Worm (Caenorhabditis elegans): Measurements from ENCODE around the gene sma-1.

The sma-1 gene

DNA sequence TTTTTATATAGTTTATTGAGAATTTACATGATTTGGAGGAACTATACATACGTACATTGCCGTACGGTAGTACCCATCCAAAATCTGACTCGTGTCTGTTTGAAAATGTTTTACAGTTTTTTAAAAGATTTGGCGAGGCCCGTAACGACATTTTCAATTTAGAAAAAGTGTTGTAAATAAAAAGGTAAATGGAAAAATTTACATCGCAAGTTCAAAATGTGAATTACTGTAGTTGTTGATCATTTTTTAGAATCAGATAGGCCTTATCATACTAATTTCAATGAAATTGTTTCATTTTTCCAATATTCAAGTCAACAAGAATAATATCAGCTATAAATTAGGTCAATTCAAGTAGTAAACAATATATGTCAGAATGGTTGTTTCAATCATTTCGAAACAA is 36.4 kb upstream of the sma-1 start, which contains the start of gene R13H4.6:
Gene R13H4.6, plus strand, starts transcription at position 301 of the 400 bp plus-strand sequence.
- no peak for TF ChIP-seq cog-1 (tag; optimal IDR thresholded peaks at IDR 0.05)
- no peak for TF ChIP-seq med-1 (GFP tag; optimal IDR thresholded peaks at IDR 0.05; ENCODE audit: insufficient read depth)
- no peak for TF ChIP-seq klf-2 (GFP tag; conservative IDR thresholded peaks at IDR 0.05)

DNA sequence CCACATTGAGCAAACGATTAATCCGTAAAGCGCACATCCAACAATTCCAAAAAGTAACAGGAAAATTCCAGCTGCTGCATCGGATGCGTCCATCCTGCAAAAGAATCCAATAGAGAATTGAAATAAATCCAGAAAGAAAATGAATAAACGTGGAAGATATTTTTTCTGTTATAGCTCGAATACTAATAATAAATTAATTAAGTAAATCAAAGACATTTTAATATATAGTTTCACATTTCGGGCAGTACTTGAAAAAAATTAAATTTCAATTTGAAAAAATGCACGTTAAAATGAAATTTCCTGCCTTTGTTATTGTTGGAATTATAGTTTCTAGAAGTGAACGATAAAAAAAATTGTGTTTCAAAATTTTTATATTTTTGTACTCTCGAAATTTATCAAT is 31.1 kb upstream of the sma-1 start, which contains the start of gene R13H4.7:
Gene R13H4.7, minus strand, starts transcription at position 101 of the 400 bp plus-strand sequence.
- TF ChIP-seq tab-1 (GFP tag; IDR thresholded peaks at IDR 0.05) (no peak), ztf-23 (GFP tag; IDR thresholded peaks at IDR 0.05) (no peak), flt-1 (GFP tag; IDR thresholded peaks at IDR 0.05) (no peak), ref-1 (GFP tag; conservative IDR thresholded peaks at IDR 0.05) (no peak), ztf-29 (GFP tag; IDR thresholded peaks at IDR 0.05) (no peak), klf-2 (GFP tag; conservative IDR thresholded peaks at IDR 0.05) (no peak), med-1 (GFP tag; optimal IDR thresholded peaks at IDR 0.05; ENCODE audit: insufficient read depth) (no peak), cog-1 (tag; optimal IDR thresholded peaks at IDR 0.05) (no peak), T22C8.4 (GFP tag; IDR thresholded peaks at IDR 0.05) (no peak)

DNA sequence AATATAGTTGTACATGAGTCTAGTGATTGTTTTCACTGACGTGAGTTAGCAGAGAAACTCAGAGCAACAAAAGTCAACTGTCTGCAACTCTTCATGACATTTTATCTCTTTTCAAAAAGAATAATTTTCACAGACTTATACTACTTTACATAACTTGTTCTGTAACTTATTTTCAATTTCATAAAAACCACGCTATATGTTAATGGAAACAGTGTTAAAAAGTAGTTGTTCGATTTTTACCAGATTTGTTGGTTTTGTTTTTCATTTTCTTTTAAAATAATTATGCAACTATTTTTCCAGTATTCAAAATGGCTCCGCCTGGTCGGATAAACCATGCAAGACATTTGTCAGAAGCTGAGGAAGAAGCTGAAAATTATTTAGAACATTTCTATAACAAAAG is 24.2 kb upstream of the sma-1 start, which contains the start of gene sulp-4:
Gene sulp-4, plus strand, starts transcription at position 301 of the 400 bp plus-strand sequence.
- TF ChIP-seq med-1 (GFP tag; optimal IDR thresholded peaks at IDR 0.05; ENCODE audit: insufficient read depth) (no peak), flt-1 (GFP tag; IDR thresholded peaks at IDR 0.05) (no peak), ref-1 (GFP tag; conservative IDR thresholded peaks at IDR 0.05) (no peak), tab-1 (GFP tag; IDR thresholded peaks at IDR 0.05) (no peak), ztf-29 (GFP tag; IDR thresholded peaks at IDR 0.05) (no peak), ztf-23 (GFP tag; IDR thresholded peaks at IDR 0.05) (no peak), cog-1 (tag; optimal IDR thresholded peaks at IDR 0.05) (no peak)

DNA sequence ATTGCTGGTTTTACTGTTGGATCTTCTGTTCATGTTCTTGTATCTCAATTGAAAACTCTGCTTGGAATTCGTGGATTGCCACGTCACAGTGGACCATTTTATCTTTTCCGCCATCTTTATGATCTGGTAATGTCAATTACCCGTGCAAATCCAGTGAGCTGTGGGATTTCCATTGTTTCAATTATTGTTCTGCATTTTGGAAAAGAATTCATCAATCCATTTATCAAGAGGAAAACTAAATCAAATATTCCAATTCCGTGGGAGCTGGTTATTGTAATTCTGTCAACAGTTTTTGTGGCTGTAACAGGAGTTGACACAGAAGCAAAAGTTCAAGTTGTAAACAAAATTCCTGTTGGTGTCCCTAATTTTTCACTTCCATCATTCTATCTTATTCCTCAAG is 22.6 kb upstream of the sma-1 start:
- TF ChIP-seq cog-1 (tag; optimal IDR thresholded peaks at IDR 0.05): no peak
- TF ChIP-seq ref-1 (GFP tag; conservative IDR thresholded peaks at IDR 0.05): no peak
- TF ChIP-seq klf-2 (GFP tag; conservative IDR thresholded peaks at IDR 0.05): no peak
- no peak for TF ChIP-seq T22C8.4 (GFP tag; IDR thresholded peaks at IDR 0.05)
- no peak for TF ChIP-seq flt-1 (GFP tag; IDR thresholded peaks at IDR 0.05)
- no peak for TF ChIP-seq tab-1 (GFP tag; IDR thresholded peaks at IDR 0.05)
- TF ChIP-seq ztf-29 (GFP tag; IDR thresholded peaks at IDR 0.05): no peak
- TF ChIP-seq ztf-23 (GFP tag; IDR thresholded peaks at IDR 0.05): no peak

DNA sequence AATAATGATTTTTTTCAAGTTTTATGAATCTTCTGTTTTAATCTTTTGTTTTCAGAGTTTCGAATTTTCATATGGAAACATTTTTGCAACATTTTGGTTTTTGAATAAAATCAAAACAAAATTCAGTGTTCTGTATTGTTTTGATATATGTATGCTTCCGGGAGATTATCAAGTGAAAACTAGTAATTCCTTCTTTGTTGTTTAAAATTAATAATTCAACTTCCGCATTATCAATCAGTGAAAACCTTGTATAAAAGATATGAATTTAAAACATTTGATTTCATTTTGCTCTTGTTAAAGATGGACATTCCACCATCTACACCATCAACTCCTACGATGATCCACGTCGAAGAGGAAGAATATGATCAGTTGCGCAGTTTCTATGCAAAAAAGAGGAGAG is 19.5 kb upstream of the sma-1 start, which contains the start of gene sulp-5:
Gene sulp-5, plus strand, starts transcription at position 301 of the 400 bp plus-strand sequence.
- TF ChIP-seq ztf-23 (GFP tag; IDR thresholded peaks at IDR 0.05) (no peak), ref-1 (GFP tag; conservative IDR thresholded peaks at IDR 0.05) (no peak), cog-1 (tag; optimal IDR thresholded peaks at IDR 0.05) (no peak), ztf-29 (GFP tag; IDR thresholded peaks at IDR 0.05) (no peak), med-1 (GFP tag; optimal IDR thresholded peaks at IDR 0.05; ENCODE audit: insufficient read depth) (no peak), klf-2 (GFP tag; conservative IDR thresholded peaks at IDR 0.05) (no peak), flt-1 (GFP tag; IDR thresholded peaks at IDR 0.05) (no peak), tab-1 (GFP tag; IDR thresholded peaks at IDR 0.05) (no peak)

DNA sequence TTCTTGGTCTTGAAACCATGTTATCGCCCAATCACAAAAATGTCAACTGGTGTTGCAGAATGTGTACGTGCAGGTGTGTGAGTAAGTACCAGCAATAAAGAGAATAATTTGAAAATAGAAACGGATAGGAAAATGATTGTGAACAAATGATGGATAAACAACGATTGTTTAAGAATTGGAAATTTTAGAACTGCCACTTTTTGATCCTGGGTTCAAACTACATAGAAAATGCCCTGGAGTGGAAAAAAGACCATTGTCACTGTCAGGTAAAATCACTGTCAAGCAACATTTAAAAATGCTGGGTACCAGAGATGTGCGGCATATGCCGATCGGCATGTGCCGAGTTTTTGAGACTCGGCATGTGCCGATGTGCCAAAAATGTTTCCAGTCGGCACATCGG is 16.0 kb upstream of the sma-1 start:
- no peak for TF ChIP-seq T22C8.4 (GFP tag; IDR thresholded peaks at IDR 0.05)
- TF ChIP-seq med-1 (GFP tag; optimal IDR thresholded peaks at IDR 0.05; ENCODE audit: insufficient read depth): no peak
- TF ChIP-seq flt-1 (GFP tag; IDR thresholded peaks at IDR 0.05): no peak
- TF ChIP-seq ztf-23 (GFP tag; IDR thresholded peaks at IDR 0.05): no peak

DNA sequence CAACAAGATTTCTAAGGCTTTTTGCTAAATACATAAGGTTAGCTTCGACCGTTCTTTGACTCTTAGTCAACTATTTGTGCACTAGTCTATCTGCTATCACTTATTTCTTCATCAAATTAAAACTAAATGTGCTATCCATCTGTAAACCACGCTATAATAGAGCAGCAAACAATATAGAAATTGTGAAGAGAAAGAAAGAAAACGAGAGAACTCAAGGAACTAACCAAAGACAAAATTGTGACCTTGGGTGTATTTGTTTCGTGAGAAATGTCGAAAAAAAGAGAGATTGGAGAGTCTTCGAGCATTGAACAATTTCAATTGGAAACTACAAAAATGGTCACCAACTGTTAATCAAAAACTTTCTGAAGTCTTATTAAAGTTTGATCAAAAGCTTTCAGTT is 14.2 kb upstream of the sma-1 start:
- TF ChIP-seq klf-2 (GFP tag; conservative IDR thresholded peaks at IDR 0.05) (no peak), ztf-23 (GFP tag; IDR thresholded peaks at IDR 0.05) (no peak), ztf-29 (GFP tag; IDR thresholded peaks at IDR 0.05) (no peak), flt-1 (GFP tag; IDR thresholded peaks at IDR 0.05) (no peak), ref-1 (GFP tag; conservative IDR thresholded peaks at IDR 0.05) (no peak), T22C8.4 (GFP tag; IDR thresholded peaks at IDR 0.05) (no peak), med-1 (GFP tag; optimal IDR thresholded peaks at IDR 0.05; ENCODE audit: insufficient read depth) (no peak), cog-1 (tag; optimal IDR thresholded peaks at IDR 0.05) (no peak), tab-1 (GFP tag; IDR thresholded peaks at IDR 0.05) (no peak)

DNA sequence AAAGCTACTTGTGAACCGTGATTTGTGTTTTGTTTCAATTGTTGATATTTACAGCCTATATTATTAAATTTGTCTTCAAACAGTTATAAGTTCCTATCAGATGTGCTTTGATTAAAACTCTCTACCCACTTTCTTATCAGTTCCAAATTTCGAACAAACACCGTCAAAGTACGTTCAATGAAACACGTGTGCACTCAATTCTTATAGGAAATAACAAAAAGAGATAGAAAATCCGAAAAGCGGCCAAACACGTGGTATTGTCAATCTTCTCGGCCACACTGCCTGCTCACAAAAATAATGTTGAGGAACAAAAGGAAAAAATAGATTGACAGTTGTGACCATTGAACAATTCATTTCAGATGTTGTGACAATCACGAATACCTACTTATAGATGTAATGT is 13.3 kb upstream of the sma-1 start:
- TF ChIP-seq cog-1 (tag; optimal IDR thresholded peaks at IDR 0.05): no peak

DNA sequence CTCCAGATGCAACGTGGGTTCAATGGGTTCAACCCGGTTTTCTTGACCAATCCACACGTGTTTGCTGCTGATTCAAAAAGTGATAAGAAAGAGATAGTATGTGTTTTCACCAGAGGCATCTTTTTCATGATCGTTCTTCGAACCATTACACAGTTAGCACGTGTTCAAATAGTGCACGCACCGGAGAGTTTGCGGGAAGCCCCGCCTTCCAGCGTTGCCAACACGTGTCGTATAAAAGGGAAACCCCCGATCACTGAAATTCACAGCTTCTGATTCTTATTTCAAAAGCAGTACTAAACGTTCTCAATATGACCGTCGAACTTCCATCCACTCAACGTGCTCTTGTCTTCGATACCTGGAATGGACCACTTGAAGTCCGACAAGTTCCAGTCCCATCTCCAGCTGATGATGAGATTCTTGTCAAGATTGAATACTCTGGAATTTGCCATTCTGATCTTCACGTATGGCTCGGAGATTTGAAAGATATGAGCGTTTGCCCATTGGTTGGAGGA is 11.2 kb upstream of the sma-1 start, which contains the start of gene adh-1:
Gene adh-1, plus strand, starts transcription at position 261 of the 512 bp plus-strand sequence.
- TF ChIP-seq med-1 (GFP tag; optimal IDR thresholded peaks at IDR 0.05; ENCODE audit: insufficient read depth): no peak
- TF ChIP-seq ztf-29 (GFP tag; IDR thresholded peaks at IDR 0.05): no peak
- no peak for TF ChIP-seq cog-1 (tag; optimal IDR thresholded peaks at IDR 0.05)
- no peak for TF ChIP-seq ref-1 (GFP tag; conservative IDR thresholded peaks at IDR 0.05)
- TF ChIP-seq klf-2 (GFP tag; conservative IDR thresholded peaks at IDR 0.05): no peak
- TF ChIP-seq T22C8.4 (GFP tag; IDR thresholded peaks at IDR 0.05): no peak
- no peak for TF ChIP-seq flt-1 (GFP tag; IDR thresholded peaks at IDR 0.05)
- TF ChIP-seq ztf-23 (GFP tag; IDR thresholded peaks at IDR 0.05): no peak
- TF ChIP-seq tab-1 (GFP tag; IDR thresholded peaks at IDR 0.05): no peak

DNA sequence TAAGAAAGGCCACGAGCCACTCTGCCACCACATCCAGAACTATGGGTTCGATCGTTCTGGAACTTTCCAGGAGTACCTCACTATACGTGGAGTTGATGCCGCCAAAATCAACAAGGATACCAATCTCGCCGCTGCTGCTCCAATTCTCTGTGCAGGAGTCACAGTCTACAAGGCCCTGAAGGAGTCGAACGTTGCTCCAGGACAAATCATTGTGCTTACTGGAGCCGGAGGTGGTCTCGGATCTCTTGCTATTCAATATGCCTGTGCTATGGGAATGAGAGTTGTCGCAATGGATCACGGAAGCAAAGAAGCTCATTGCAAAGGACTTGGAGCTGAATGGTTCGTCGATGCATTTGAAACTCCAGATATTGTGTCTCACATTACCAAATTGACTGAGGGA is 10.6 kb upstream of the sma-1 start:
- TF ChIP-seq tab-1 (GFP tag; IDR thresholded peaks at IDR 0.05): no peak
- no peak for TF ChIP-seq ztf-29 (GFP tag; IDR thresholded peaks at IDR 0.05)
- no peak for TF ChIP-seq cog-1 (tag; optimal IDR thresholded peaks at IDR 0.05)
- TF ChIP-seq flt-1 (GFP tag; IDR thresholded peaks at IDR 0.05): no peak
- no peak for TF ChIP-seq T22C8.4 (GFP tag; IDR thresholded peaks at IDR 0.05)
- TF ChIP-seq med-1 (GFP tag; optimal IDR thresholded peaks at IDR 0.05; ENCODE audit: insufficient read depth): no peak
- no peak for TF ChIP-seq ref-1 (GFP tag; conservative IDR thresholded peaks at IDR 0.05)
- no peak for TF ChIP-seq klf-2 (GFP tag; conservative IDR thresholded peaks at IDR 0.05)
- TF ChIP-seq ztf-23 (GFP tag; IDR thresholded peaks at IDR 0.05): no peak
